Worm (Caenorhabditis elegans): Measurements from ENCODE around the gene spp-29.

Gene spp-29

ce11 chrV:17696753-17697152 lies at the start of gene spp-29:
Gene spp-29 (minus strand): TSS chrV:17696853.
- TF ChIP-seq unc-62 (GFP tag; optimal IDR thresholded peaks at IDR 0.05), result no peak

ce11 chrV:17743802-17744201 lies 47.1 kb upstream of the spp-29 start:
- TF ChIP-seq unc-62 (GFP tag; optimal IDR thresholded peaks at IDR 0.05), result no peak

DNA sequence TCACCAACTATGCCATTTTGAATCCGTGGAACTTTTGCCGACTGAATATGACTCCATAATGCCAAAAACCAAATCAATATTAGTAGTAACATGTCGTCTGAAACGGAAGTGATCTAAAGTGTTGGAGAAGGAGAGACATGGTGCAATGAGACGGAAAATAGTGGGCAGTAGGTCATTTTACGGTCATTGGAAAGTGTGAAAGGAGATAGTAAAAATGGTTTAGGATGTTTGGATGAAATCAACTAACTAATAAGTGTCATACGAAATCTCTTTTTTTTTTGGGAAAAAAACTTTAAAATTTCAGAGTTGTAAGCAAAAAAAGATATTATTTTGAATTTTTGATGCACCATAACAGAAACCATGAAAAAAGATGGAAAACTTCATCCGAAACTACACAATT lies 43.1 kb upstream of the spp-29 start, which contains the start of gene cutl-4:
Gene cutl-4 (minus strand): TSS at position 101 of the 400 bp plus-strand sequence.
- TF ChIP-seq unc-62 (GFP tag; optimal IDR thresholded peaks at IDR 0.05), result no peak

DNA sequence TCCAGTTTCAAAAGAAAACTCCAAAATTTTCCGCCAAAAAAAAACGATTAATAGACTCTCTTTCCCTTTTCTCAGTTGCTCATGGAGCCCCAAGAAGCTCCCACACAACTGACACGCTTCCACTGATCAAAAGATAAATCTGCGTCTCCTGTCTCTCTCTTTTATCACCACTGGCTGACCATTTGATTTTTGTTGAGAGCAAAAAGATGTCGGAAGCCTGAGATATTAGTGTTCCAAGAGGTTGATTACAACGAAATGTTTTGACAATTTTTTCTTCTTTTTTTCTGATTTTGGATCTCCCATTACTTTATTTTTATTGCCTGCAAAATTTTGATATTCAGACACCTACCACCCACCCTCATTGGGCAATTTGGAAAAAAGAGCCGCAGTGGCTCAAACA lies 35.9 kb upstream of the spp-29 start, which contains the start of gene twk-42:
Gene twk-42 (minus strand): TSS at position 101 of the 400 bp plus-strand sequence.
- TF ChIP-seq unc-62 (GFP tag; optimal IDR thresholded peaks at IDR 0.05), result no peak

DNA sequence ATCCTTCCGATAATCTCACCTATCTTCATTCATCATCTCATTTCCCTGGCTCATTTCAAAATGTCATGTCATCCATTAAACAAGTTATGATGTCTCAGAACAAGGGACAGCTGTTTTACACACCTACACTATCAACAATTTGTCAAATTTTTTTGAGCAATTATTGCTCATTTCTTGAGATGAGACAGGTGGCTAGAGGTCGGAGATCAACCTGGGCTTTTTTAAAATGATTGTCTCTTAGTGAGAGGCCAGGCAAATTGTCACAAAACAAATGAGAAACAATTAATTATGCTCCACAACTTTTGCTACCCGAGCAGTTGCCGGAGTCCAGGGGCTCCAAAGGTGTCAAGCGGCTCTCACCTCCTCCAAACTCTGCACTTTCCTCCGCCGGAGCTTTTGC lies 32.1 kb upstream of the spp-29 start:
- no peak for TF ChIP-seq unc-62 (GFP tag; optimal IDR thresholded peaks at IDR 0.05)

DNA sequence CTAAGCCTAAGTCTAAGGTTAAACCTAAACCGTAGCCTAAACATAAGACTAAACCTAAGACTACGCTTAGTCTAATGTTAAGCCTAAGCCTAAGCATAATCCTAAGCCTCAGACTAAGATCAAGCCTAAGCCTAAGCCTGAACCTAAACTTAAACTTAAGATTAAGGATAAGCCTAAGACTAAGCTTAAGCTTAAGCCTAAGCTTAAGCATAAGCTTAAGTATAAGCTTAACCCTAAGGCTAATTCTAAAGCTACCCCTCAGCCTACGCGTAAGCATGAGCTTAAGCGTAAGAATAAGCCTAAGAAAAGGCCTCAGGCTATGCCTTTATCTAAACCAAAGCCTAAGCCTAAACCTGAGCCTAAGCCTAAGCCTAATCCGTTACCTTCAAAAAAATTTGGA lies 31.7 kb upstream of the spp-29 start:
- no peak for TF ChIP-seq unc-62 (GFP tag; optimal IDR thresholded peaks at IDR 0.05)

ce11 chrV:17724704-17725103 lies 28.1 kb upstream of the spp-29 start, which contains the start of gene fat-5:
Gene fat-5 (plus strand): TSS chrV:17725004.
- no peak for TF ChIP-seq unc-62 (GFP tag; optimal IDR thresholded peaks at IDR 0.05)

DNA sequence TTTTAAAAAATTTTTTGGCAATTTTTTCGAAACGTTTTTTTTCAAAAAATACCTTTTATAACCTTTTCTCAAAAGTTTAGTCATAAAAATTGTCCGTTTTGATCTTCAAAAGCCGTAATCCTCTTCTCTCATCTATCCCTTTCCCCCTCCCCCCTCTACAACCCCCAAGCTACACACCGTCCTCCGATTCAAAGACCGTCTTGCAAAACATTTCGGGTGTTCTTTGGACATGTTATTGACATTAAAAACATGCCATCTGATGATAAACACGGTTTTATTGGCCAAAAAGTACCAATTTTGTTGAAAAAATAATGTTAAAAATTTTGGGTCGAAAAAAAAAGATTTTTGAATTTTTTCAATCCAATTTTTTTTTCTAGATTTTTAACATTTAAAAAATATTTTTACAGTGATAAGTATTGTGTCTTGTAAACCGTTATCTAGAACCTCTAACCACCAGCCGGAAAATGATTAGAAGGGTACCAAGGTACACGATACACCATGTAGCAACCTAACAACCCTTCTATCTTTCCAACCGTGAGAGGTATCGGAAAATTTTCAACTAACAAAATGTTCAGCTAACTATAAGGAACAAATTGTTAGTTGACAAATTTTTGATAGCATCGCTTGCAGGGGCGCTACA lies 26.6 kb upstream of the spp-29 start:
- TF ChIP-seq unc-62 (GFP tag; optimal IDR thresholded peaks at IDR 0.05), result no peak

- no peak for TF ChIP-seq unc-62 (GFP tag; optimal IDR thresholded peaks at IDR 0.05)
These were observed 25.9 kb upstream of the spp-29 start for ce11 chrV:17722553-17722952.

- TF ChIP-seq unc-62 (GFP tag; optimal IDR thresholded peaks at IDR 0.05), result no peak
These were observed 25.1 kb upstream of the spp-29 start for ce11 chrV:17721709-17722108.

DNA sequence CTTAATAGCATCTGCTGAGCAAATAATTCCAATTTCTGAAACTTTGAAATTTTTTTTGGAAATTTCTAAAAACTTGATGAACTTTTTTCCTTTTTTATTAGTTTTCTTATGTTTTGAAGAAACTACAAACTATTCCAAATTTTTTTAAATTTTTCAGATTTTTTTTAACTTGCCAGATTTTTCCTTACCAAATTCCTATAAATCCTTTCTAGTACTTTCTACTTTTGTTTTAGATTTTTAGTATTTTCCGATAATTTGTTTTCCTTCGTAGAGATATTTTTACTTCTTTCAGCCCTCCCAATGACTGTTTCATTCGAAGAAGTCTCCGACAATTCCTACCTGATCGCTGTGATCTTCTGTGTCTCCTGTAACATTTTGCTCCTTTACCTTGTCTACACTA lies 22.0 kb upstream of the spp-29 start, which contains the start of gene str-77:
Gene str-77 (plus strand): TSS at position 301 of the 400 bp plus-strand sequence.
- TF ChIP-seq unc-62 (GFP tag; optimal IDR thresholded peaks at IDR 0.05), result no peak

- no peak for TF ChIP-seq unc-62 (GFP tag; optimal IDR thresholded peaks at IDR 0.05)
These were observed 17.7 kb upstream of the spp-29 start, which contains the start of gene twk-33 for ce11 chrV:17714330-17714729. Gene twk-33 (minus strand): TSS chrV:17714377.

ce11 chrV:17712349-17712748 lies 15.7 kb upstream of the spp-29 start:
- no peak for TF ChIP-seq unc-62 (GFP tag; optimal IDR thresholded peaks at IDR 0.05)

DNA sequence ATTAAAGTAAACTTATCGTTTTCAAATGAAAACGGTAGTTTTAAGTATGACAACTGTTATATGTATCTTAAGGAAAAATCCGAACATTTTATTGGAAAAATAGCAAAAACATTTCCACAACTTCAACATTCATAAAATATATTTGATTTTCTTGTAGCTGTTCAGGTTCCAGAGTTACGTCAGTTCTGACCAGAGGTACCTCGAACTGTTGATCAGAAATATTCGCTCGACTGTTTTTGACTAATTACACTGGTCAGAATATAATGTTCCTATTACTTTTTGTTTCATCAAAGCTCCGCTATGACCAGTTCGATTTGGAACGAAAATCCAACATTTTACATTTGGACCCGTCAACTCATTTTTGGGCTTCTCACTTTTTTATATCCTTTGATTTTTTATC lies 10.4 kb upstream of the spp-29 start, which contains the start of gene srh-31:
Gene srh-31 (plus strand): TSS at position 301 of the 400 bp plus-strand sequence.
- no peak for TF ChIP-seq unc-62 (GFP tag; optimal IDR thresholded peaks at IDR 0.05)

DNA sequence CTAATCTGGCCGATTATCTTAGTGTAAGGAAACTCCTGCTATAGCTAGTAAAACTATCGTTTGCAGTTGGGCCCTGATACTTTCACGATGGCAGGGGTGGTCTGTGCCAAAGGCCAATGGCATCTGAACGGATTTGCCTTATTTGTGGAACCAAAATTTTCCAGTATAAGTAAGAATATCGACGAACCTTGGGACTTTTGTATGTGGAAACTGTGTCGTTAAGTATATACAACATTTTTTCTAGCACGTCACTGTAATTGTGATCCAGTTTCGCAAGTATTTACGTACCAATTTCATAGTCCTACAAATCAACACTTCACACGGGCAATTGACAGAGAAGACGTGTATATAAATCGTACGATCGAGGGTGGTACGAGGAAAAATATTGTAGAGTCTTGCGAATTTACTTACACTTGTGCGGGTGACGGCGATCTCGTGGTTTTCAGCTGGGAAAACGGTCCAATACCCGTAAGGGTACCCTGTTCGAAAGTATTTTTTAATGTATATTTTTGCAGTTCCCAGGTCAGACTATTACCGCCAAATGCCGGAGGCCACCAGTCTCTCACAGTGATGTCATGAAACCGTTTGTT lies 9.7 kb upstream of the spp-29 start:
- TF ChIP-seq unc-62 (GFP tag; optimal IDR thresholded peaks at IDR 0.05), result no peak

DNA sequence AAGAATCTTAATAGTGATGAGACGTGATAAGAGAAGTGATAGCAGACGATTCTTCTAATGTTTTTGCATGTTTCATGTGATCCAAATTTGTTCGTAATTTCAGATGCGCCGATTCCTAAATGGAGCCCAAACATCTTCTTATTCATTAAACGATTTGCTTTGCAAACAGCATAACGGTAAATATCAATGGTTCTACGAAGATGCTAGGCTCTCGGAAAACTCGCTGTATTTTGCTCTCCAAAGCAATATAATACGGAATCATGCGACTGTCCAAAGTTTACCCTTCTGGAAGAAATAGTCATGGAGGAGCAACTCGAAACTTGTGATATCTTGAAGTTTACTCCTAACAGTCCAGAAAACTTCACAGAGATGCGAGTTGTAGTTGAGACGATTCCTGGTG lies 9.2 kb upstream of the spp-29 start, which contains the start of gene W06D12.6:
Gene W06D12.6 (plus strand): TSS at position 301 of the 400 bp plus-strand sequence.
- TF ChIP-seq unc-62 (GFP tag; optimal IDR thresholded peaks at IDR 0.05), result no peak

DNA sequence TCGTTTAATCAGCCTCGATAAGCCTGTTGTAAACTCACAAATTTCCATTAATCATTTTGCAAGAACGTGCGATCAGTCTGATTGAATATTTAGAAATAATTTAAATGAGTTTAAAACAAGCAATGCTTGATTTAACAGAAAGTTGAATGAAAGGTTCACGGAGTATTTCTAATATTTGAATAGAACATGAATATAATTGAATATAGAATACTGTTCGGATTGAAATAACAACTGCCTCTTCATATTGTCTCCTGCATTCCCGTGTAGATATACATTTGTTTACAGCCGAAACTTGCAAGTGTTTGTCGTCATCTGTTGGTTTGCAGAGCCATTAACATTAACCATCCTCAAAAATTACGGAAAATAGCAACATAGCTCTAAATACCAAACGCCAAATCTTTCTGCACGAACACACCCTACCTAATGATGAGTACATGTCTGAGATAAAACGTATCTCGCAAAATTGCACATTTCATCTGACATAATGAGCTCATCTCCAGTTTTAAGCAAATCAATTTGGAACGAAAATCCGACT lies 4.1 kb upstream of the spp-29 start, which contains the start of the genes Y26G10.5 and srh-32:
Gene Y26G10.5 (minus strand): TSS at position 101 of the 535 bp plus-strand sequence.
Gene srh-32 (plus strand): TSS at position 485 of the 535 bp plus-strand sequence.
- no peak for TF ChIP-seq unc-62 (GFP tag; optimal IDR thresholded peaks at IDR 0.05)
